Worm (Caenorhabditis elegans) whole organism, early embryonic: ENCODE data around the gene col-90.

Experiments used
- B0310.2 ChIP-seq: sonication (generic microtip); optimal IDR thresholded peaks from 2 replicates; lab custom pipeline; 2016; ENCODE audit warnings: mild to moderate bottlenecking, missing genetic modification characterization, missing compliant biosample characterization
- F13C5.2 ChIP-seq: sonication (generic microtip); optimal IDR thresholded peaks from 2 replicates; lab custom pipeline; 2017; ENCODE audit warnings: mild to moderate bottlenecking, missing genetic modification characterization, inconsistent platforms, missing compliant biosample characterization
- aly-1 ChIP-seq: sonication (generic microtip); optimal IDR thresholded peaks from 2 replicates; lab custom pipeline; 2016; ENCODE audit warnings: missing genetic modification characterization, missing compliant biosample characterization
- ama-1 ChIP-seq: fragments of 150-350 bp; optimal IDR thresholded peaks from 2 replicates; lab custom pipeline; 2014
- ceh-13 ChIP-seq: fragments of 200-800 bp; sonication (Bioruptor generic); optimal IDR thresholded peaks from 2 replicates; lab custom pipeline; 2018; ENCODE audit warnings: mild to moderate bottlenecking, missing genetic modification characterization, missing compliant biosample characterization
- ceh-36 ChIP-seq: sonication (generic microtip); optimal IDR thresholded peaks from 2 replicates; lab custom pipeline; 2016; ENCODE audit warnings: missing genetic modification characterization, inconsistent platforms, missing compliant biosample characterization
- ets-7 ChIP-seq: sonication (generic microtip); optimal IDR thresholded peaks from 2 replicates; lab custom pipeline; 2016; ENCODE audit warnings: missing genotype, missing genetic modification characterization, missing compliant biosample characterization
- flt-1 ChIP-seq: fragments of 200-800 bp; sonication (Bioruptor generic); IDR thresholded peaks from 2 replicates; pipeline ENCODE4 v1.3.6; 2022; ENCODE audit warnings: missing genetic modification characterization, missing compliant biosample characterization
- hmbx-1 ChIP-seq: sonication (generic microtip); optimal IDR thresholded peaks from 2 replicates; lab custom pipeline; 2016; ENCODE audit warnings: mild to moderate bottlenecking, missing genetic modification characterization, missing compliant biosample characterization
- hmg-4 ChIP-seq: fragments of 200-800 bp; sonication (Bioruptor generic); optimal IDR thresholded peaks from 2 replicates; lab custom pipeline; 2018; ENCODE audit warnings: mild to moderate bottlenecking, missing genetic modification characterization, missing compliant biosample characterization
- hnd-1 ChIP-seq: sonication (generic microtip); optimal IDR thresholded peaks from 2 replicates; lab custom pipeline; 2016; ENCODE audit warnings: missing genetic modification characterization, missing compliant biosample characterization
- pes-1 ChIP-seq: fragments of 200-800 bp; sonication (Bioruptor generic); IDR thresholded peaks from 2 replicates; pipeline ENCODE4 v1.3.6; 2022; ENCODE audit warnings: missing genetic modification reagents, missing genetic modification characterization, missing compliant biosample characterization
- scrt-1 ChIP-seq: fragments of 200-800 bp; sonication (Bioruptor generic); IDR thresholded peaks from 2 replicates; pipeline ENCODE4 v1.3.6; 2022; ENCODE audit warnings: missing genetic modification characterization, missing compliant biosample characterization
- sea-1 ChIP-seq: fragments of 200-800 bp; sonication (Bioruptor generic); conservative IDR thresholded peaks from 2 replicates; pipeline ENCODE4 v1.3.6; 2022; ENCODE audit warnings: missing genetic modification characterization, missing compliant biosample characterization
- tbx-11 ChIP-seq: fragments of 200-800 bp; sonication (Bioruptor generic); IDR thresholded peaks from 2 replicates; pipeline ENCODE4 v1.3.6; 2022; ENCODE audit warnings: missing genetic modification characterization, missing compliant biosample characterization
- tbx-37 ChIP-seq: fragments of 200-800 bp; sonication (Bioruptor generic); conservative IDR thresholded peaks from 2 replicates; pipeline ENCODE4 v1.3.6; 2022; ENCODE audit warnings: missing genetic modification reagents, missing genetic modification characterization, missing compliant biosample characterization
- tra-4 ChIP-seq: sonication (generic microtip); optimal IDR thresholded peaks from 2 replicates; lab custom pipeline; 2017; ENCODE audit warnings: missing genetic modification characterization, missing compliant biosample characterization

The col-90 gene

ce11 chrIII:7917667-7918066 is 31.0 kb upstream of the col-90 start, which contains the start of gene gly-3:
gly-3 (minus strand) TSS chrIII:7917767.
- TF ChIP-seq B0310.2 (tag; lab: Kevin White, UChicago) (no peak), tra-4 (tag; lab: Kevin White, UChicago) (no peak), sea-1 (GFP tag; lab: Robert Waterston, UW) (no peak), tbx-37 (GFP tag; lab: Robert Waterston, UW) (no peak), hmbx-1 (tag; lab: Kevin White, UChicago) (no peak), hmg-4 (no peak), tbx-11 (GFP tag; lab: Robert Waterston, UW) (no peak), ceh-36 (tag; lab: Kevin White, UChicago) (no peak), ama-1 (no peak), flt-1 (GFP tag; lab: Robert Waterston, UW) (no peak), ceh-13 (GFP tag; lab: Kevin White, UChicago) (no peak), aly-1 (tag; lab: Kevin White, UChicago) (no peak), ets-7 (tag; lab: Kevin White, UChicago) (no peak), scrt-1 (GFP tag; lab: Robert Waterston, UW) (no peak), hnd-1 (tag; lab: Kevin White, UChicago) (no peak), F13C5.2 (tag; lab: Kevin White, UChicago) (no peak), pes-1 (GFP tag; lab: Robert Waterston, UW) (no peak)

- TF ChIP-seq ceh-13 (GFP tag; lab: Kevin White, UChicago) (no peak), tbx-11 (GFP tag; lab: Robert Waterston, UW) (no peak), B0310.2 (tag; lab: Kevin White, UChicago) (no peak), sea-1 (GFP tag; lab: Robert Waterston, UW) (no peak), hmbx-1 (tag; lab: Kevin White, UChicago) (no peak), ets-7 (tag; lab: Kevin White, UChicago) (no peak), F13C5.2 (tag; lab: Kevin White, UChicago) (no peak), tra-4 (tag; lab: Kevin White, UChicago) (no peak), aly-1 (tag; lab: Kevin White, UChicago) (no peak)
Observed at ce11 chrIII:7919823-7920222, 28.8 kb upstream of the col-90 start, which contains the start of gene C29E4.14. C29E4.14 (plus strand) TSS chrIII:7920123.

- TF ChIP-seq hmg-4 (no peak), flt-1 (GFP tag; lab: Robert Waterston, UW) (no peak), hmbx-1 (tag; lab: Kevin White, UChicago) (no peak), tra-4 (tag; lab: Kevin White, UChicago) (no peak), tbx-11 (GFP tag; lab: Robert Waterston, UW) (no peak), ceh-36 (tag; lab: Kevin White, UChicago) (no peak), ceh-13 (GFP tag; lab: Kevin White, UChicago) (no peak), ets-7 (tag; lab: Kevin White, UChicago) (no peak), B0310.2 (tag; lab: Kevin White, UChicago) (no peak), hnd-1 (tag; lab: Kevin White, UChicago) (no peak), pes-1 (GFP tag; lab: Robert Waterston, UW) (no peak), tbx-37 (GFP tag; lab: Robert Waterston, UW) (no peak), scrt-1 (GFP tag; lab: Robert Waterston, UW) (no peak), aly-1 (tag; lab: Kevin White, UChicago) (no peak), sea-1 (GFP tag; lab: Robert Waterston, UW) (no peak)
Observed at ce11 chrIII:7922207-7922606, 26.4 kb upstream of the col-90 start, which contains the start of gene C29E4.17. C29E4.17 (plus strand) TSS chrIII:7922507.

ce11 chrIII:7924821-7925220 is 23.8 kb upstream of the col-90 start, which contains the start of gene tag-250:
tag-250 (minus strand) TSS chrIII:7924921.
- TF ChIP-seq tra-4 (tag; lab: Kevin White, UChicago) (no peak), sea-1 (GFP tag; lab: Robert Waterston, UW) (no peak), flt-1 (GFP tag; lab: Robert Waterston, UW) (no peak), hmbx-1 (tag; lab: Kevin White, UChicago) (no peak), hmg-4 (no peak), B0310.2 (tag; lab: Kevin White, UChicago) (no peak), ceh-13 (GFP tag; lab: Kevin White, UChicago) (no peak), scrt-1 (GFP tag; lab: Robert Waterston, UW) (no peak), aly-1 (tag; lab: Kevin White, UChicago) (no peak), ama-1 (no peak), ets-7 (tag; lab: Kevin White, UChicago) (no peak), tbx-11 (GFP tag; lab: Robert Waterston, UW) (no peak), ceh-36 (tag; lab: Kevin White, UChicago) (no peak), tbx-37 (GFP tag; lab: Robert Waterston, UW) (no peak), F13C5.2 (tag; lab: Kevin White, UChicago) (no peak), pes-1 (GFP tag; lab: Robert Waterston, UW) (no peak), hnd-1 (tag; lab: Kevin White, UChicago) (no peak)

ce11 chrIII:7925968-7926367 is 22.7 kb upstream of the col-90 start:
- TF ChIP-seq ama-1 (no peak), ceh-36 (tag; lab: Kevin White, UChicago) (no peak), hmg-4 (no peak), B0310.2 (tag; lab: Kevin White, UChicago) (no peak), tra-4 (tag; lab: Kevin White, UChicago) (no peak), ets-7 (tag; lab: Kevin White, UChicago) (no peak), hnd-1 (tag; lab: Kevin White, UChicago) (no peak), F13C5.2 (tag; lab: Kevin White, UChicago) (no peak), sea-1 (GFP tag; lab: Robert Waterston, UW) (no peak), tbx-37 (GFP tag; lab: Robert Waterston, UW) (no peak), pes-1 (GFP tag; lab: Robert Waterston, UW) (no peak)

ce11 chrIII:7928549-7929129 is 20.0 kb upstream of the col-90 start, which contains the start of the genes C29E4.13 and npp-15:
C29E4.13 (minus strand) TSS chrIII:7928717.
npp-15 (plus strand) TSS chrIII:7929043.
- no peak for TF ChIP-seq hmg-4
- no peak for TF ChIP-seq tra-4 (tag; lab: Kevin White, UChicago)
- TF ChIP-seq pes-1 (GFP tag; lab: Robert Waterston, UW): no peak
- no peak for TF ChIP-seq sea-1 (GFP tag; lab: Robert Waterston, UW)
- no peak for TF ChIP-seq aly-1 (tag; lab: Kevin White, UChicago)
- no peak for TF ChIP-seq tbx-11 (GFP tag; lab: Robert Waterston, UW)
- TF ChIP-seq B0310.2 (tag; lab: Kevin White, UChicago): no peak
- no peak for TF ChIP-seq scrt-1 (GFP tag; lab: Robert Waterston, UW)
- TF ChIP-seq hmbx-1 (tag; lab: Kevin White, UChicago): no peak
- no peak for TF ChIP-seq flt-1 (GFP tag; lab: Robert Waterston, UW)
- no peak for TF ChIP-seq ceh-13 (GFP tag; lab: Kevin White, UChicago)
- no peak for TF ChIP-seq ceh-36 (tag; lab: Kevin White, UChicago)
- TF ChIP-seq ets-7 (tag; lab: Kevin White, UChicago): no peak
- TF ChIP-seq hnd-1 (tag; lab: Kevin White, UChicago): no peak
- TF ChIP-seq F13C5.2 (tag; lab: Kevin White, UChicago): no peak
- no peak for TF ChIP-seq tbx-37 (GFP tag; lab: Robert Waterston, UW)
- no peak for TF ChIP-seq ama-1
